Fruit fly (Drosophila melanogaster): Measurements from ENCODE around the gene Acf.

The Acf gene

dm6 chr3R:31748093-31748996 is 45.4 kb upstream of the Acf start:
- TF ChIP-seq CG32121 (GFP tag; IDR thresholded peaks at IDR 0.05) (no peak), CG8301 (tag; optimal IDR thresholded peaks at IDR 0.05) (peak; percentile 48), CG17806 (tag; optimal IDR thresholded peaks at IDR 0.05) (peak; percentile 15), fd96Ca (GFP tag; IDR thresholded peaks at IDR 0.05) (no peak), Pif1A (GFP tag; optimal IDR thresholded peaks at IDR 0.05) (peak; percentile 38), CG14655 (GFP tag; optimal IDR thresholded peaks at IDR 0.05) (no peak), gl (tag; optimal IDR thresholded peaks at IDR 0.05) (peak; percentile 79), CG12605 (GFP tag; IDR thresholded peaks at IDR 0.05) (no peak), CG9948 (tag; optimal IDR thresholded peaks at IDR 0.05) (peak; percentile 4), CG34367 (tag; optimal IDR thresholded peaks at IDR 0.05) (peak; percentile 37), Ets98B (GFP tag; IDR thresholded peaks at IDR 0.05) (no peak), CG10348 (GFP tag; IDR thresholded peaks at IDR 0.05) (no peak), Pif1B (GFP tag; optimal IDR thresholded peaks at IDR 0.05) (peak; percentile 55), D1 (tag; optimal IDR thresholded peaks at IDR 0.05) (no peak), CG13204 (GFP tag; optimal IDR thresholded peaks at IDR 0.05) (peak; percentile 93), Snoo (tag; optimal IDR thresholded peaks at IDR 0.05) (no peak), CG4496 (GFP tag; IDR thresholded peaks at IDR 0.05) (no peak), CG8159 (tag; optimal IDR thresholded peaks at IDR 0.05) (no peak), EcR (GFP tag; optimal IDR thresholded peaks at IDR 0.05) (peak; percentile 69), CG15710 (tag; optimal IDR thresholded peaks at IDR 0.05) (peak; percentile 47), rn (GFP tag; IDR thresholded peaks at IDR 0.05) (no peak)

dm6 chr3R:31754605-31755004 is 39.2 kb upstream of the Acf start, which contains the start of gene salt:
TSS of gene salt (minus strand) at chr3R:31754705.
- TF ChIP-seq CG13204 (GFP tag; optimal IDR thresholded peaks at IDR 0.05) (no peak), CG12605 (GFP tag; IDR thresholded peaks at IDR 0.05) (no peak), CG8159 (tag; optimal IDR thresholded peaks at IDR 0.05) (no peak), gl (tag; optimal IDR thresholded peaks at IDR 0.05) (no peak), Pif1B (GFP tag; optimal IDR thresholded peaks at IDR 0.05) (no peak), CG34367 (tag; optimal IDR thresholded peaks at IDR 0.05) (no peak), CG10348 (GFP tag; IDR thresholded peaks at IDR 0.05) (no peak), Pif1A (GFP tag; optimal IDR thresholded peaks at IDR 0.05) (no peak), CG32121 (GFP tag; IDR thresholded peaks at IDR 0.05) (no peak)

- TF ChIP-seq Pif1B (GFP tag; optimal IDR thresholded peaks at IDR 0.05) (no peak), gl (tag; optimal IDR thresholded peaks at IDR 0.05) (no peak), CG14655 (GFP tag; optimal IDR thresholded peaks at IDR 0.05) (no peak)
Measured at dm6 chr3R:31758587-31759167, 35.1 kb upstream of the Acf start, which contains the start of gene CG2187. TSS of gene CG2187 (minus strand) at chr3R:31758637.

dm6 chr3R:31761529-31762009 is 32.2 kb upstream of the Acf start, which contains the start of gene Smvt:
TSS of gene Smvt (minus strand) at chr3R:31761579.
- no peak for TF ChIP-seq CG9948 (tag; optimal IDR thresholded peaks at IDR 0.05)
- TF ChIP-seq EcR (GFP tag; optimal IDR thresholded peaks at IDR 0.05): peak; percentile 45
- 0 out of 3 replicates have a peak, but pooled peaks have one; percentile 29 for TF ChIP-seq CG4496 (GFP tag; IDR thresholded peaks at IDR 0.05)
- TF ChIP-seq CG13204 (GFP tag; optimal IDR thresholded peaks at IDR 0.05): no peak
- TF ChIP-seq CG34367 (tag; optimal IDR thresholded peaks at IDR 0.05): no peak
- TF ChIP-seq Snoo (tag; optimal IDR thresholded peaks at IDR 0.05): no peak
- TF ChIP-seq Pif1A (GFP tag; optimal IDR thresholded peaks at IDR 0.05): no peak
- no peak for TF ChIP-seq CG17806 (tag; optimal IDR thresholded peaks at IDR 0.05)
- TF ChIP-seq CG32121 (GFP tag; IDR thresholded peaks at IDR 0.05): no peak
- no peak for TF ChIP-seq CG15710 (tag; optimal IDR thresholded peaks at IDR 0.05)

dm6 chr3R:31762672-31763071 is 31.1 kb upstream of the Acf start:
- TF ChIP-seq CG15710 (tag; optimal IDR thresholded peaks at IDR 0.05) (peak; percentile 70), EcR (GFP tag; optimal IDR thresholded peaks at IDR 0.05) (peak; percentile 2), CG8159 (tag; optimal IDR thresholded peaks at IDR 0.05) (peak; percentile 84), rn (GFP tag; IDR thresholded peaks at IDR 0.05) (no peak), Pif1A (GFP tag; optimal IDR thresholded peaks at IDR 0.05) (peak; percentile 71), CG34367 (tag; optimal IDR thresholded peaks at IDR 0.05) (peak; percentile 55), CG9948 (tag; optimal IDR thresholded peaks at IDR 0.05) (peak; percentile 65), Ets98B (GFP tag; IDR thresholded peaks at IDR 0.05) (peak; percentile 58), CG32121 (GFP tag; IDR thresholded peaks at IDR 0.05) (peak; percentile 49; the same call in 1 of the 2 replicates), CG8301 (tag; optimal IDR thresholded peaks at IDR 0.05) (peak; percentile 70), Pif1B (GFP tag; optimal IDR thresholded peaks at IDR 0.05) (peak; percentile 76), CG13204 (GFP tag; optimal IDR thresholded peaks at IDR 0.05) (peak; percentile 22), CG14655 (GFP tag; optimal IDR thresholded peaks at IDR 0.05) (peak; percentile 76), D1 (tag; optimal IDR thresholded peaks at IDR 0.05) (no peak), CG17806 (tag; optimal IDR thresholded peaks at IDR 0.05) (peak; percentile 75), CG10348 (GFP tag; IDR thresholded peaks at IDR 0.05) (no peak), fd96Ca (GFP tag; IDR thresholded peaks at IDR 0.05) (peak; percentile 78), Snoo (tag; optimal IDR thresholded peaks at IDR 0.05) (no peak), CG4496 (GFP tag; IDR thresholded peaks at IDR 0.05) (peak; percentile 51; the same call in 2 of the 3 replicates)
